Worm (Caenorhabditis elegans): ENCODE measurements around the gene F08G2.8.
A peak's percentile ranks its signal among the peaks of the same experiment; 100 is the strongest.

ce11 chrII:13839454-13839853 is 12.7 kb upstream of the F08G2.8 start:
- no peak for TF ChIP-seq mdl-1 (tag; optimal IDR thresholded peaks at IDR 0.05)
- TF ChIP-seq ama-1 (optimal IDR thresholded peaks at IDR 0.05) = no peak
- TF ChIP-seq nhr-25 (tag; optimal IDR thresholded peaks at IDR 0.05; ENCODE audit: borderline replicate concordance, insufficient read depth) = no peak
- no peak for TF ChIP-seq pqm-1 (tag; optimal IDR thresholded peaks at IDR 0.05)
- no peak for TF ChIP-seq fkh-10 (GFP tag; optimal IDR thresholded peaks at IDR 0.05)
- no peak for TF ChIP-seq daf-8 (GFP tag; IDR thresholded peaks at IDR 0.05)
- TF ChIP-seq nhr-11 (tag; optimal IDR thresholded peaks at IDR 0.05) = no peak
- TF ChIP-seq aha-1 (tag) = no peak
- TF ChIP-seq R02D3.7 (tag; optimal IDR thresholded peaks at IDR 0.05) = no peak
- peak; percentile 50 for TF ChIP-seq ceh-28 (tag; optimal IDR thresholded peaks at IDR 0.05)
- TF ChIP-seq skn-1 (tag; optimal IDR thresholded peaks at IDR 0.05) = no peak
- no peak for TF ChIP-seq nhr-6 (tag; optimal IDR thresholded peaks at IDR 0.05)
- TF ChIP-seq aly-2 (tag; optimal IDR thresholded peaks at IDR 0.05) = no peak
- TF ChIP-seq F26F4.8 (GFP tag; conservative IDR thresholded peaks at IDR 0.05) = no peak

Data from whole organism, L4 larva.